Worm (Caenorhabditis elegans) whole organism, late embryonic: ENCODE results near the gene nep-11.

Source experiments
- K02D7.2 ChIP-seq: sonication (generic microtip); optimal IDR thresholded peaks from 2 replicates; lab custom pipeline; 2017; ENCODE audit warnings: mild to moderate bottlenecking, missing genetic modification characterization, missing compliant biosample characterization
- T23F11.4 ChIP-seq: fragments of 200-800 bp; sonication (Bioruptor generic); optimal IDR thresholded peaks from 2 replicates; lab custom pipeline; 2018; ENCODE audit warnings: mild to moderate bottlenecking, missing genetic modification characterization, missing compliant biosample characterization
- ama-1 ChIP-seq: fragments of 150-350 bp; optimal IDR thresholded peaks from 2 replicates; lab custom pipeline; 2014
- ceh-19 ChIP-seq: fragments of 200-800 bp; sonication (Bioruptor generic); optimal IDR thresholded peaks from 2 replicates; lab custom pipeline; 2018; ENCODE audit warnings: mild to moderate bottlenecking, missing genetic modification characterization, missing compliant biosample characterization
- ceh-22 ChIP-seq: sonication (generic microtip); optimal IDR thresholded peaks from 2 replicates; lab custom pipeline; 2017; ENCODE audit warnings: missing biosample characterization, missing genetic modification characterization
- ceh-24 ChIP-seq: sonication (generic microtip); optimal IDR thresholded peaks from 2 replicates; lab custom pipeline; 2016; ENCODE audit warnings: mild to moderate bottlenecking, missing genetic modification characterization, missing compliant biosample characterization
- ceh-31 ChIP-seq: sonication (generic microtip); optimal IDR thresholded peaks from 2 replicates; lab custom pipeline; 2016; ENCODE audit warnings: missing genetic modification characterization, missing compliant biosample characterization
- ceh-45 ChIP-seq: fragments of 200-800 bp; sonication (Bioruptor generic); IDR thresholded peaks from 2 replicates; pipeline ENCODE4 v1.3.6; 2022; ENCODE audit warnings: missing genetic modification reagents, missing genetic modification characterization, missing compliant biosample characterization
- ceh-48 ChIP-seq: sonication (generic microtip); optimal IDR thresholded peaks from 2 replicates; lab custom pipeline; 2016; ENCODE audit warnings: missing genetic modification characterization, inconsistent platforms, missing compliant biosample characterization
- ceh-6 ChIP-seq: fragments of 200-800 bp; sonication (Bioruptor generic); optimal IDR thresholded peaks from 2 replicates; lab custom pipeline; 2018; ENCODE audit warnings: mild to moderate bottlenecking, missing genetic modification characterization, missing compliant biosample characterization
- fax-1 ChIP-seq: sonication (generic microtip); optimal IDR thresholded peaks from 2 replicates; lab custom pipeline; 2016; ENCODE audit warnings: missing genotype, missing genetic modification characterization, missing compliant biosample characterization
- fkh-10 ChIP-seq: fragments of 150-350 bp; optimal IDR thresholded peaks from 2 replicates; lab custom pipeline; 2014; ENCODE audit warnings: missing biosample characterization, missing genetic modification reagents, missing genetic modification characterization
- fkh-6 ChIP-seq: sonication (generic microtip); optimal IDR thresholded peaks from 2 replicates; lab custom pipeline; 2016; ENCODE audit warnings: missing genetic modification characterization, missing compliant biosample characterization
- hlh-30 ChIP-seq: sonication (generic microtip); optimal IDR thresholded peaks from 2 replicates; lab custom pipeline; 2017; ENCODE audit warnings: antibody characterized with exemption, missing genetic modification characterization, missing compliant biosample characterization; ENCODE audit not compliant: insufficient read depth
- lim-6 ChIP-seq: sonication (generic microtip); optimal IDR thresholded peaks from 2 replicates; lab custom pipeline; 2016; ENCODE audit warnings: missing genetic modification characterization, missing compliant biosample characterization
- mec-3 ChIP-seq: sonication (generic microtip); optimal IDR thresholded peaks from 2 replicates; lab custom pipeline; 2016; ENCODE audit warnings: borderline replicate concordance, missing genetic modification characterization, missing compliant biosample characterization
- nfya-1 ChIP-seq: sonication (generic microtip); optimal IDR thresholded peaks from 2 replicates; lab custom pipeline; 2017; ENCODE audit warnings: missing genetic modification characterization, mild to moderate bottlenecking, missing compliant biosample characterization, antibody characterized with exemption, moderate library complexity
- nhr-11 ChIP-seq: fragments of 150-350 bp; optimal IDR thresholded peaks from 2 replicates; lab custom pipeline; 2014; ENCODE audit warnings: missing biosample characterization, missing genetic modification characterization
- npax-4 ChIP-seq: sonication (generic microtip); optimal IDR thresholded peaks from 2 replicates; lab custom pipeline; 2016; ENCODE audit warnings: missing genetic modification characterization, missing compliant biosample characterization
- odd-2 ChIP-seq: sonication (generic microtip); optimal IDR thresholded peaks from 2 replicates; lab custom pipeline; 2017; ENCODE audit warnings: antibody characterized with exemption, mild to moderate bottlenecking, missing genetic modification characterization, missing compliant biosample characterization
- pros-1 ChIP-seq: fragments of 150-350 bp; optimal IDR thresholded peaks from 2 replicates; lab custom pipeline; 2014; ENCODE audit warnings: missing biosample characterization, missing genetic modification reagents, missing genetic modification characterization
- rnt-1 ChIP-seq: sonication (generic microtip); optimal IDR thresholded peaks from 2 replicates; lab custom pipeline; 2016; ENCODE audit warnings: missing genetic modification characterization, missing compliant biosample characterization
- sdc-2 ChIP-seq: sonication (generic microtip); optimal IDR thresholded peaks from 2 replicates; lab custom pipeline; 2016; ENCODE audit warnings: missing genotype, missing genetic modification characterization, missing compliant biosample characterization
- sox-4 ChIP-seq: sonication (generic microtip); optimal IDR thresholded peaks from 2 replicates; lab custom pipeline; 2017; ENCODE audit warnings: mild to moderate bottlenecking, missing genetic modification characterization, inconsistent platforms, missing compliant biosample characterization
- syd-9 ChIP-seq: sonication (generic microtip); optimal IDR thresholded peaks from 2 replicates; lab custom pipeline; 2016; ENCODE audit warnings: mild to moderate bottlenecking, missing genetic modification characterization, moderate library complexity, missing compliant biosample characterization
- tbx-2 ChIP-seq: sonication (generic microtip); optimal IDR thresholded peaks from 2 replicates; lab custom pipeline; 2016; ENCODE audit warnings: missing genetic modification characterization, missing compliant biosample characterization
- unc-3 ChIP-seq, 2 experiments: fragments of 200-800 bp in 1 of 2; sonication (Bioruptor generic) in 1 of 2; sonication (generic microtip) in 1 of 2; conservative IDR thresholded peaks in 1 of 2; optimal IDR thresholded peaks in 1 of 2; 2 replicates each; pipeline versions ENCODE4 v1.3.6 to Lab custom; 2016 to 2022; ENCODE audit warnings: missing compliant biosample characterization in 2 of 2, missing genetic modification characterization in 2 of 2, missing genetic modification reagents in 1 of 2
- unc-55 ChIP-seq: sonication (generic microtip); optimal IDR thresholded peaks from 2 replicates; lab custom pipeline; 2017; ENCODE audit warnings: missing biosample characterization, missing genetic modification reagents, missing genetic modification characterization
- unc-86 ChIP-seq: sonication (generic microtip); optimal IDR thresholded peaks from 2 replicates; lab custom pipeline; 2016; ENCODE audit warnings: missing genetic modification characterization, missing compliant biosample characterization
- zip-5 ChIP-seq: sonication (generic microtip); optimal IDR thresholded peaks from 2 replicates; lab custom pipeline; 2016; ENCODE audit warnings: missing genetic modification characterization, missing compliant biosample characterization

nep-11 gene

DNA sequence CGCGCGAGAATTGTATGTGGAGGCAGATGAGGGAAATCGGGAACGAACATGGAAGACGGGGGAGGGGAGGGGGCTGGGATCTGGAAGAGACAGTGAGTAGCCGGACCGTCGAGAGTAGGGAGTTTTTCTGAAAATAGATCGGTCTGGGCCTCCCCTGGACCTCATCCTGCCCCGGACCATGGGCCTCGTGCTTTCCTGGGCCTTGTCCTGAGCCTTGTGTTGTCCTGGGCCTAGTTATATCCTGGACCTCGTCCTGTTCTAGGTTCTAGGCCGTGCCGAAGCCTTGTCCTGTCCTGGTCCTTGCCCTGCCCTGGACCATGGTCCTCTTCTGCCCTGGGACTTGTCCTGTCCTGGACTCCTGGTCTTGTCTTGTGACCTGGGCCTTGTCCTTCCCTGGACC, 12.1 kb upstream of the nep-11 start:
- no peak for TF ChIP-seq fkh-6
- TF ChIP-seq T23F11.4 (GFP tag; lab: Kevin White, UChicago), result no peak

DNA sequence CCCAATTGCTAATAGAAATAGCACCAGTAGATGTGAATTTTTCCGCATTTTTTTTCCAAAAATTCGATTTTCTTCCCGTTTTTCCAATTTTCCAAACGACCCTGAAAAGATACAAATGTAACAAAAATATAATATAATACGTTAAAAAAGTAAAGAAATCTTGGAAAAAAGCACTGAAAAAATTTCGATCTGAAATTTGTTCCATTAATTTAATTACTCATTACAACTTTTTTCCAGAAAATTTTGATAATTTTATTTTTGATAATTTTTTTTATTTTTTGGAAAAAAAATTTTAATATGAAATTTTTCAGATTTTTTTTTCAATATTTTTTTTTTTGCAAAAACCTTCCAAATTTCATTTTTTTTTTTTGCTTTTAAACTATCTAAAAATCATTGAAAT, 11.1 kb upstream of the nep-11 start, which contains the start of gene skpo-2:
TSS of gene skpo-2 (minus strand) at position 101 of the 400 bp plus-strand sequence.
- TF ChIP-seq fax-1 (tag; lab: Kevin White, UChicago), result no peak
- TF ChIP-seq hlh-30 (tag; lab: Kevin White, UChicago), result no peak
- TF ChIP-seq unc-86 (tag; lab: Kevin White, UChicago), result no peak
- TF ChIP-seq rnt-1 (tag; lab: Kevin White, UChicago), result no peak
- no peak for TF ChIP-seq zip-5 (tag; lab: Kevin White, UChicago)
- no peak for TF ChIP-seq unc-3 (GFP tag; conservative IDR thresholded peaks at IDR 0.05; lab: Robert Waterston, UW)
- no peak for TF ChIP-seq unc-3 (tag; optimal IDR thresholded peaks at IDR 0.05; lab: Kevin White, UChicago)
- no peak for TF ChIP-seq fkh-10
- no peak for TF ChIP-seq fkh-6
- TF ChIP-seq syd-9 (tag; lab: Kevin White, UChicago), result no peak
- no peak for TF ChIP-seq nfya-1 (tag; lab: Kevin White, UChicago)
- no peak for TF ChIP-seq unc-55 (GFP tag; lab: Kevin White, UChicago)
- TF ChIP-seq, all 69 proteins: peak for 0

DNA sequence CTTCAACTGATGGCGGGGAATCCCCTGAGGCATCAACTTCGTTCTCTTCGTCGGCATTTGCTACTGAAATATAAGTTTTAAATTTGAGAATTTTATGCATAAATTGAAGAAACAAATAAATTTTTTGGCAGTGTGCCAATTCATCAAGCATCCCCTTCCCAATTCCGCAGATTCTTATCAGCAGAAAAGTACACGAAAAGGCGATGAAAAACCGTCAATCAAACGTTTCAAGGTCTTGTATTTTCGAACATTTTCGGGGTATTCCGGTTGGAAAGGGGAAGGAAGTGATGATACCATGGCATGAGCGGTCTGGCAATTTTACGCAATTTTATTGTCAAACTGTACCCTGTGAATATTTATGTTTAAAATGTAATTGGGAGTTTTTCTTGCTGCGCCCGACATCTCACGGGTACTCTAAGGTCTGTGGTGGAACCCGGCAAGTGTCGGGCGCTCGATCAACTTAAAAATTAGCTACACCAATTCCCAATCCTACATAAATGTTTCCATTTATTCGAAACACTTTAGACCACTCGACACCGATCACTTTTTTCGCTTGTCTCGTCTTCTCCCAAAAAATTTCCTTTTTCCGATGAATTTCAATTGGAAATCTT, 9.7 kb upstream of the nep-11 start:
- no peak for TF ChIP-seq lim-6 (tag; lab: Kevin White, UChicago)
- TF ChIP-seq nhr-11 (tag; lab: Kevin White, UChicago), result no peak
- no peak for TF ChIP-seq fax-1 (tag; lab: Kevin White, UChicago)
- no peak for TF ChIP-seq ceh-24 (tag; lab: Kevin White, UChicago)
- TF ChIP-seq nfya-1 (tag; lab: Kevin White, UChicago), result no peak
- no peak for TF ChIP-seq tbx-2 (tag; lab: Kevin White, UChicago)
- TF ChIP-seq ceh-22 (tag; lab: Kevin White, UChicago), result no peak
- TF ChIP-seq ceh-6 (GFP tag; lab: Kevin White, UChicago), result no peak
- TF ChIP-seq sdc-2 (tag; lab: Kevin White, UChicago), result no peak

DNA sequence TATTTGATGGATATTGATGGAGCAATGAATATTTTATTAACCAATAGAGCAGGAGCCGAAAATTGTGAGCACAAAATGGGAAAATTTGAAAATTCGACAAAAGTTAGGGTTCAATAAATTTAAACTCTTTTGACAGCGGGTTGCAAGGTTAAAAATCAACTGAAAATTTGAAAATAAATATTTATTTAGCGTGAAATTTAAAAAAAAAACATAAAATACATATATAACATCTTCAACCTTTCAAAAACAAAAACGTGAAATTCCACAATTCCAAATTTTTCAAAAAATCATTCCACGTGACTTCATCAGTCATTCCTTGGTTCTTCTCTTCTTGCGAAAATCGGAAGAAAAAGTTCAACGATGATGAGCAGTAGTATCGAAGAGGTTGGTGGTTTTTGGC, 4.1 kb upstream of the nep-11 start, which contains the start of gene C16C8.18:
TSS of gene C16C8.18 (plus strand) at position 301 of the 400 bp plus-strand sequence.
- TF ChIP-seq odd-2, result no peak
- TF ChIP-seq ceh-45, result no peak
- TF ChIP-seq rnt-1 (tag; lab: Kevin White, UChicago), result no peak

DNA sequence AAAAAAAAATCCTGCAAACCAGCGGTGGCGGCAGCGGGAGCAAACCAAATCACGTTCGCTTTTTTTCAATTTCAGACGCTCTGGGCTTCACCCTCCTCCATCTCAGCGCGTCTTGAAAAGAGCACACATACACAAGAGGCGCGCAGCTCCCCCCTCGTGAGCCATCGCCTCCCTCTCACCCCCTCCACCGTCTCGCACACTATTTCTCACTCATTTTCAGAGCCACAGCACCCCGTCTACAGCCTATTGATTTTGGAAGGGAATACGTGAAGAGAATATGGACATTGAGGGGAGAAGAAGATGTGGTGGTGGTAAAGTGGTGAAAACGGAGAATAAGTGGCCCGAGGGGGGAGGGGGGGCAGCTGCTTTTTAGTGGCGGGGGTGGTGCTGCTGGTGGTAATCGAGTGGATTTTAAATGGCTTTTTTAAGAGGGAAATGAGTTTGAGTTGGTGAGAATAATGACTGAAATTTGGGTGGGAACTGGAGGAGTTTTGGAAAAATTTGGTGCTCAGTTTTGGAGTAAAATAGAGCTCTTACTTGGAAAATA, 2.9 kb upstream of the nep-11 start:
- TF ChIP-seq K02D7.2, result no peak
- TF ChIP-seq ceh-48, result peak; percentile 85
- no peak for TF ChIP-seq npax-4
- no peak for TF ChIP-seq ceh-24 (tag; lab: Kevin White, UChicago)
- TF ChIP-seq ceh-19 (GFP tag; lab: Kevin White, UChicago), result peak; percentile 49
- peak; percentile 8 for TF ChIP-seq nfya-1 (tag; lab: Kevin White, UChicago)
- TF ChIP-seq ama-1 (lab: Kevin White, UChicago), result no peak
- no peak for TF ChIP-seq pros-1 (tag; lab: Kevin White, UChicago)
- peak; percentile 17 for TF ChIP-seq sox-4 (tag; lab: Kevin White, UChicago)
- no peak for TF ChIP-seq unc-3 (GFP tag; conservative IDR thresholded peaks at IDR 0.05; lab: Robert Waterston, UW)
- peak; percentile 11 for TF ChIP-seq unc-3 (tag; optimal IDR thresholded peaks at IDR 0.05; lab: Kevin White, UChicago)
- TF ChIP-seq hlh-30 (tag; lab: Kevin White, UChicago), result peak; percentile 28
- no peak for TF ChIP-seq mec-3 (tag; lab: Kevin White, UChicago)
- no peak for TF ChIP-seq fkh-6

DNA sequence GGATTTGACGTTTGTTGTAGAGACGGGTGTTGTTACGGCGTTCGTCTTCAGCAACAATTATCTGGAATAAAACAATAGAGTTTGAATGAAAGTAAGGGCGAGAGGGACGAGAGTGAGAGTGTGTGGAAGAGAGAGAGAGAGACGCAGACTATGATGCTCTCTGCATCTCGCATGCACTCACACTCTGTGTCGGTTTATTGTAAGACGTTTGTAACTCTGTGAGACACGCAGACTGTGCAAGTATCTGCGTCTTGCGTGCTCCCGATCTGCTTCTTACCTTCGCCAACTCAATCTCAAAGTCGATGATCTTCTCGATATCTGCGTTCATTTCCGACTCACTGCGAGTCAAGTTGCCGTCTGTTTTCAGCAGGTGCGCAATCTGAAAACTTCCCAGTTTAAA, 2.4 kb downstream of the nep-11 start:
- TF ChIP-seq ceh-45 (no peak), sox-4 (tag; lab: Kevin White, UChicago) (no peak), nhr-11 (tag; lab: Kevin White, UChicago) (no peak), fkh-10 (no peak), ceh-24 (tag; lab: Kevin White, UChicago) (no peak), unc-3 (GFP tag; conservative IDR thresholded peaks at IDR 0.05; lab: Robert Waterston, UW) (no peak), unc-3 (tag; optimal IDR thresholded peaks at IDR 0.05; lab: Kevin White, UChicago) (no peak), ceh-31 (tag; lab: Kevin White, UChicago) (no peak)
- TF ChIP-seq, all 69 proteins: peak for 0
